Worm (Caenorhabditis elegans) whole organism, L3 larva: Measurements from ENCODE around the gene srbc-67.

Experiments
- unc-39 ChIP-seq: sonication (generic microtip); optimal IDR thresholded peaks from 4 replicates; lab custom pipeline; 2017; ENCODE audit warnings: missing biosample characterization, missing genetic modification characterization
- ztf-11 ChIP-seq: fragments of 150-350 bp; optimal IDR thresholded peaks from 2 replicates; lab custom pipeline; 2014; ENCODE audit warnings: missing biosample characterization, missing genetic modification characterization

ce11 chrV:3583622-3584021 lies 42.6 kb upstream of the srbc-67 start:
- TF ChIP-seq ztf-11 (no peak), unc-39 (tag; lab: Kevin White, UChicago) (no peak)
